Fruit fly (Drosophila melanogaster): ENCODE measurements around the gene Cyp313a4.

dm6 chr3R:12647348-12647747 lies 33.8 kb downstream of the Cyp313a4 start:
- TF ChIP-seq h (optimal IDR thresholded peaks at IDR 0.05) (no peak), psq (optimal IDR thresholded peaks at IDR 0.05) (no peak), Myc (optimal IDR thresholded peaks at IDR 0.05) (no peak), ttk (optimal IDR thresholded peaks at IDR 0.05) (no peak)

Data from Kc167 (cell line).